Fruit fly (Drosophila melanogaster): ENCODE results near the gene TBC1D16.

DNA sequence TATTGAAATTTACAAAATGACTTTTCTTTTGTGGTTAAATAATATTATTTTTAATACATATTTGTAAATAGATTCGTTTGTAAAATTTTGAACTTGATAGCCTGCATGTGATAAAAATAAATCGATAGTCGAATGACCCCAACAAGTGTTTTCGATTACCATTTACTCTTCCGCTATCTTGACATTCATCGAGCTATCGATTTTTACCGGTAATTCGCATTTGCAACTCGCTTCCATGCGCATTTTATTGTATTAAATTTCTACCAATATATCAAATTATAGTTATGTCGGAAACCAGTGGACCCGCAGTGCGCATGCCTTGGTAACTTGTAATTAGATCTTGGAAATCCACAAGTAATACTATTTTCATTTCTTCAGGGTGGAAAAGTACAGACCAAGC, 16.5 kb downstream of the TBC1D16 start, which contains the start of gene RfC3:
- TF ChIP-seq CG1620 (GFP tag; optimal IDR thresholded peaks at IDR 0.05) (no peak), Hr96 (GFP tag; optimal IDR thresholded peaks at IDR 0.05) (no peak), CG7101 (tag; optimal IDR thresholded peaks at IDR 0.05) (no peak), CG7045 (GFP tag; optimal IDR thresholded peaks at IDR 0.05) (no peak)
